Worm (Caenorhabditis elegans) whole organism, dauer: ENCODE measurements around the gene ttbk-8.2.

ENCODE experiments used
- unc-62 ChIP-seq: sonication (generic microtip); optimal IDR thresholded peaks from 2 replicates; lab custom pipeline; 2017; ENCODE audit warnings: missing biosample characterization, missing genetic modification reagents, missing genetic modification characterization

Gene ttbk-8.2

DNA sequence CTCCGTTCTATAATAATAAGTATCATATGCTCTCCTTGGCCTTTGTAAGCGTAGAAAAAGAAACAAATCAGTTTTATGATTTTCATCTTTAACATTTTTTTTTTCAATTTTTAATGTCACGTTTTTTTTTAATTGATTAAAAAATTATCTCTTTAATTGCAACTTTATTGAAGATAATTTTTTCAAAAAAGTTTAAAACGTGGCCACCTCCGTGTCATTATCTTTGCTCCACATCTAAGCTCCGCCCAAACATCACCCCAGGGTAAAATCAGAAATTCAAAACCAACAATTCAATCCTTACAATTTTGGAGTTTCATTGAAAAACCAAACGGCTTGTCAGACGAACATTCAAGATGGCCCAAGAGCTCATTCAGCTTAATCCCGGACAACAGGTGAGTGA is at the start of gene ttbk-8.2:
Gene ttbk-8.2, plus strand, starts transcription at position 301 of the 400 bp plus-strand sequence.
- TF ChIP-seq unc-62 (GFP tag; lab: Kevin White, UChicago) = no peak

DNA sequence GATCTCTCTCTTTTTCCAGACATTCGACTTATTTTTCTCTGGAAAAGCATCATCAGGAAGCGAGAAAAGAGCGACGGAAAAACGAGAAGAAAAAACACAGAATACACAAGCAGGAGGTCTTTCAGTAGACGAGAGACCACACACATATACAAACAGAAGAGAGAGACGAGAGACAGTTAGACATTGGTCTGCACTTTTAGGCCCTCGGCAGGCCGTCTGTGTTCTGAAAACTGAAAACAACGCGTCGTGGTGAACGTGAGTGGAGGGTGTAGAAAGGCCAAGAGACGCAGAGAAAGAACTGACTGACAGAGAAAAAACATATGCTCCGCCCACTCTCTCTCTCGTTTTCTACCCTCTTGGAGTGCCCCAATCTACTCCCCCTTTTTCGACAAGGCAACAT is 49.5 kb upstream of the ttbk-8.2 start:
- TF ChIP-seq unc-62 (GFP tag; lab: Kevin White, UChicago) = no peak

DNA sequence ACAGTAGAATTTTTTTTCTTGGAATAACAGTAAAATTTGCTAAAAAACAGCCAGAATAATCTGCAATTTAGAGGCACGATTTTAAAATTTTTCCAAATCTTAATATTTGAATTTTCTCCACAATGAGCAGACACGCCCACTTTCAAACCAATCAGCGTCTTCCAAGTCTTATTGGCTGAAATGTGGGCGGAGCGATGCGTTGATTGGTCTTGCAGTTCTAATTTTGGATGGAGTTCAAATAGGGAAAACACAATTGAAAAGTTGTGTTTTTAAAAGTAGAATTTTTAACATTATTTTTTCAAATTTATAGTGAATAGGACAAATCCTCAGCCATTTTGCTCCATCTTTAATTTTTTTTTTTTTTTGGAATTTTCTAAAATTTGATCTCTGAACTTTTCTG is 49.0 kb upstream of the ttbk-8.2 start:
- no peak for TF ChIP-seq unc-62 (GFP tag; lab: Kevin White, UChicago)

DNA sequence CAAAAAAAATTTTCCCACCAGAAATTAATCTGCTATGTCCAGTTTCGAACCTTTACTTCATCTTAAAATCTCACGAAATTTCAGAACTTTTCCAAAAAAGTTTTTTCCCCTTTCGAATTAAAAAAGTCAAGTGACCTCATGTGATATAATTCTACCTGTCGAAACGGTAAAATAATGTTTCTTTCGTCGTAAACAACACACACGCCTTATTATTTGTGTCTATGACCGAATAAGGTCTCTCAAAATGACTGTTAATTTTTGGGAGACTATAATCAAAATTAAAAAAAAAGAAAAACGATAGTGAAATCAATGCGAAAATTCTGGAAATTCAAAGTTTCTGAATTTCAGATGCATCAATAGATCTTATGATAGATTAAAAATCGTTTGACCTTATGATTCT is 48.5 kb upstream of the ttbk-8.2 start:
- no peak for TF ChIP-seq unc-62 (GFP tag; lab: Kevin White, UChicago)

DNA sequence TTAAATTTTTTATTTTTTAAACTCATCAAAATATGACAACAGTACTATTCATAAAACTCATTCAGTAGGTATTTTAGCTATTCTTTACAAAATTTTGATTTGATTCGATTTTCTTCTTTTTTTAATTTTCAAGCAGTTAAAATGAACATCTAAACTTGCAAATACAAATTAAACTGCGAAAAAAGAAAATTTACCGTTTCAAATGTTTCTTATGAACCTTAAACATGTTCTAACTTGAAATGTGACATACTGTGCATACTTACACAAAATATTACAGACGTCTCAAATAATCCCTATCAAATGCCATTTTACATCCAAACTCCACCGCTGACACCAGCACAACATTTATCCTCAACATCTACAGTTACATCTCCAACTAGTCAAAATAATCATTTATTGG is 47.3 kb upstream of the ttbk-8.2 start, which contains the start of gene fkh-7:
Gene fkh-7, plus strand, starts transcription at position 301 of the 400 bp plus-strand sequence.
- no peak for TF ChIP-seq unc-62 (GFP tag; lab: Kevin White, UChicago)

DNA sequence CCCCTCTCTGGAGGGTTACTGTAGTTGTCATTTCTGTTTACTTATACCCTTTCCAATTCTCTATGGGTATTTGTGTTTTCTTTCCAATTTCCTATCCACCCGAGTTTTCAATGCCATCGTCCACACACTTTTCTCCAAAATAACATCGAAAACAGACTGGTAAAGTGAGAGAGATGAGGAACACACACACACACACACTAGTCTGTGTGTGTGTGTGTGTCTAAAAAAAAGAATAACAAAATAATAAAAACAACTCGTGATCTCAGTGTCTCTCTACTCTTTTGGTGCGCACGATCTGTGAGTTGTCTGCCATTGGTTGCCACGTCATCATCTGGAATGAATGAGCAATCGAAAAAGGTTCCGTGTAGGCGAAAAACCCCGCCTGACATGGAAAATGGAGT is 45.4 kb upstream of the ttbk-8.2 start:
- TF ChIP-seq unc-62 (GFP tag; lab: Kevin White, UChicago) = no peak

DNA sequence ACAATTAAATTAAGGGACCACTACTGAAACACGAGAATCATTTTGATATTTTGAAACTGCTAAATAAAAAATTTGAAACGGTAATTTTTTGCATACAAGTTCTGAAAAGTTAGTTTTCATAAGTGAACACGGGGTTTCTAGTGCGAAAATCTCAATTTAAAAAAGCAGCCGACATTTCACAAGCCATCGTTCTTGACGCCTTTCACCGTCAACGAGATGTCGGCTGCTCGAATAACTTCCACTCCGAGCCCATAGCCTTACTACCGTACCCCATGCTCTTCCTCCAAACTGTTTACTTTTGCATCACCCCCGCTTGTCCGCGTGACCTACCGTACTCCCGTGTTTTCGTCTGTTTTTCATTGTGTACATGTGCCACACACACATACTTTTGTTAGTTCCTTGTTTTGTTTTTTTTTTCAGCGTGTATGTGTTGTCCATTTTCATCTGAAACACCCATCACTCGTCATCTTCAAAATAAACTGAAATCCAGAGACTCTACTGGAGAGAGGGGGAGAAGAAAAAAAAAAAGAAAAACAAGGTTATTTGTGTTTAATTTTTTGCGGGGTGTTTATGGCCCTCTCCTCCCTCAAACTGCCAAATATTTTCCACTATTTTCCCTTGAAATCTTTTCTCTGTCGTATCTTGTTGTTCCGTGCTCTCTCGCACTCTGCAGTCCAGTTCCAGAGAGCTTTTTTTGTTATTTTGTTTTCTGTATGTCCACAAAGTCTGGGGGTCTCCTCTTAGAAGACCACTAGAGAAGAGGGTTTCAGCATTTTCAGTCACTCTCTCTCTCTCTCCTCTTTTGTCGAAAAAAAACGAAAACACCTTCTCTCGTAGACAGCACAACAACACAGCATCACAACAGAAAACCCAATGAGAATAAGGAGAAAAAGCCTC is 43.5 kb upstream of the ttbk-8.2 start:
- TF ChIP-seq unc-62 (GFP tag; lab: Kevin White, UChicago) = no peak

DNA sequence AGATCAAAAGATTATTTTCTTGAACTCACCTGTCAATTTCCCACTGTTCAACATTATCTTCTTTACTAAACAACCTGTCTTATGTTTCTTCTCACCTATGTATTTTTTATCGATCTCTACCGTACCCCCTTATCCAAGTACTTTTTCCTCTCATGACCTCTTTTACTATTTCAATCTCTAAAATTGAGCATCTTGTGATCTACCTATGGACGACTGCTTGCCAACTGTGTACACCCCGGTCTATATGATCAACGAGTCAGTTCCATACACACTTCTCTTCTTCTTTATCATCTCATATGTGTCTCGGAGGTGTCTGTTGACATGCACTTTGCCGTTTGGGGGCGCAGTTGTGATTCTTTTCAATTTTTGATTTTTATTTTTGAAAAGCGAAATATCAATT is 41.6 kb upstream of the ttbk-8.2 start:
- no peak for TF ChIP-seq unc-62 (GFP tag; lab: Kevin White, UChicago)

DNA sequence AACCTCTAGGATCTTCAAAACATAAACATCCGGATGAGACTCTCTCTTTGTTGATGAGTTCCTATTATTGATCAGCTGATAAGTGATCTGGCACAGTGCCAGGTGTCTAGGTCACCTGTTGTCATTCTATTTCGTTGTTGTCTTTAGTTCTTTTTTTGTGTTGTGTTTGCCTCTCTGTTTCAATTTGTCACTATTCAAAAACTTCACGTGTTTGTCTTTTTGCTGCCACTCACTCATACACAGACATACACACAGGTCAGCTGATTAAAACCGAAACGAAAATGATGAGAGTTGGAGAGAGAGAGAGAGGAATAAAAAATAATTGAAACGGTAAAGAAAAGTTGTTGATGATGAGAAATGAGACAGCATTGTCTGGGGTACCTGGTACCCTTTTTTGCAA is 40.6 kb upstream of the ttbk-8.2 start:
- no peak for TF ChIP-seq unc-62 (GFP tag; lab: Kevin White, UChicago)

DNA sequence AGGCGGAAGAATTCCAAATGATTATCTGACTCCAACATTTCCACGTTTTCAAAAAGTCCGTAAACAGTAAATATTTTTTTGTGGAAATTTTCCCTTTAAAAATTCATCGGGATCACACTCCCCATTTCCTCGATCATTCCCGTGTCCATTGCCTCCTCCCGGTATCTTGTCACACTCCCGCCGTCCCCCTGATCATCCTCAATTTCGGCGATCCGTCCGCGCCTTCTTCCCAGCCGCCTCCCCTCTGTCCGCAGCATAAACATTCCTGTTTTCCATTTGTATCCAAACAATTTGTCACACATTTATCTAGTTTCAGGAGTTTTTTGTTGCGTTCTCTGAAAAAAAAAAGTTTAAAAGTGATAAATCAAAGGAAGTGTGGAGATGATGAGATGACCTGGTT is 38.8 kb upstream of the ttbk-8.2 start:
- no peak for TF ChIP-seq unc-62 (GFP tag; lab: Kevin White, UChicago)

DNA sequence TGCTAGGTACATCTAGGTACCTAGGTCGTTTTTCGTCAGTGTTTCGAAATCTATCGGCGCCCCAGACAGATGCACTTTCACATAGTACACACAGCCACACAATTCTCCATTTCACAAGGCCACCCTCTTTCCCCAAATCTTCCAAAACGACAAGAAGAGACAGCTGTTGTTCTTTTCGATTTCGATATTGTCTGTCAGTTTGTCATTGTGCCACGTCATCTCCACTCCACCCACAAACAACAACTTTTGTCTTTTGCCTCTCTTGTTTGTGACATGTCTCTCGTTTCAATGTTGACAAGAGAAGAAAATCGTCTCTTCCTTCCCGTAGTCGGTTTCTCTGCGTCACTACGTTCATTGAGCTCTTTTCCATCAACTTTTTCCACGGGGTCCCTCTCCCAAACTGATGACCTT is 37.9 kb upstream of the ttbk-8.2 start:
- TF ChIP-seq unc-62 (GFP tag; lab: Kevin White, UChicago) = no peak

DNA sequence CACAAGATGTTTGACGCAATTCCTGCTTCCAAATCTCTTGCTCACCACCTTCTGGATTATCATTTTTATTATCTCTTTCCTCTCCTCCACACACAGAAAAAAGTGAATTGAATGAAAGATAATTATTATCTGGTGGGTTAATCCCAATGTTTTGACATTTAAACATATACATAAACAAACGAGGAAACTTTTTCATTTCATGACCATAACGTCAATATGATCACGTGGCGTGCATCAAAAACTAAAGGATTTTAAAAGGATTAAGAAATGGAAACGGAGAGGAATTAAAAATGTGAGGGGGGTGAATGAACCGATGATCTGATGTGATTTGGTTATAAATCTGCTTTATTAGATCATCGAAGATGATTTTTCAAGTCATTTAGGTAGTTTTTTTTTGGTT is 36.2 kb upstream of the ttbk-8.2 start:
- no peak for TF ChIP-seq unc-62 (GFP tag; lab: Kevin White, UChicago)

DNA sequence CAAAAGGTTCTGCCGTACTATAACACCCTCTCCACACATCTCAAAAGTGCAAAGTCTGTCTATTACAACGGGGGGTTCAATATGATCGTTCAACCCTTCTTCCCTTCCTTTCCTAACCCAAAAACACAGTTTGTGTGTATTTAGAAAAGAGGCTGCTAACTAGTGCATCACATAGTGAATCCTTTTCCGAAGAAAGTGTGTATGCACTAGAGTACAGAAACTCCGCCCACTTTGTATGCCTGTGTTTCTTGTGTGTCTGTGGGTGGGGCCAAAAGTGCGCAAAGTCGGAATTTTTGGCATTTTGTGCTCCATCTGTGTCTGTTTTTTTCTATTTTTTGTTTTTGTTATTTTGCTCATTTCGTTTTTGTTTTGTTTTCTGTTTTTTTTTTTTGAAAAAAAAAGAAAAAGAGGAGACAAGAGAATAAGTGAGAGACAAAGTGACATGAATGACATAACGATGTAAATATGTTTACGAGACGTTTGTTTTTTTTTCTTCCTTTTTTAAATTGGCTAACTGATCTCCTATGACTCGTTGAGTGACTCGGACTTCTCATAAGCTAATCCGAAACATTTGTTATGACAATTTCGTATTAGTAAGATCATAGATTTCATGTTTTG is 33.1 kb upstream of the ttbk-8.2 start:
- TF ChIP-seq unc-62 (GFP tag; lab: Kevin White, UChicago) = no peak

DNA sequence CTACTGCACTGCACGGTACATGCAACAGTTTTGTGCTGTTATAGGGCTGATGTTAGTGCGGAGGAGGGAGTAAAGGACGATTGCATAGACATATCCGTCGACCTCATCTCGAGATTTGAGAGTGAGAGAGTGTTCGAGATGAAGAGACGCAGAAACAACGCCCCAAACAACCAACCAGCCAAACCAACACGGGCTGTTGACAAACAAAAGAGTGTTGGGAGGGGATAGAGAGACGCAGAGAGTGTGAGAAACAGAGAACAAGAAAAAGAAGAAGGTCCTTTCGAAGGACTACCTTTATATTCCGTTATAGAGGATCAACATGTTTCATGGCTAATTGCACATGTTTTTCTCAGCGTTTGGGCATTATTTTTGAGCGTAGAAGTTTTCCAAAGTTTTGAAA is 31.4 kb upstream of the ttbk-8.2 start:
- no peak for TF ChIP-seq unc-62 (GFP tag; lab: Kevin White, UChicago)

DNA sequence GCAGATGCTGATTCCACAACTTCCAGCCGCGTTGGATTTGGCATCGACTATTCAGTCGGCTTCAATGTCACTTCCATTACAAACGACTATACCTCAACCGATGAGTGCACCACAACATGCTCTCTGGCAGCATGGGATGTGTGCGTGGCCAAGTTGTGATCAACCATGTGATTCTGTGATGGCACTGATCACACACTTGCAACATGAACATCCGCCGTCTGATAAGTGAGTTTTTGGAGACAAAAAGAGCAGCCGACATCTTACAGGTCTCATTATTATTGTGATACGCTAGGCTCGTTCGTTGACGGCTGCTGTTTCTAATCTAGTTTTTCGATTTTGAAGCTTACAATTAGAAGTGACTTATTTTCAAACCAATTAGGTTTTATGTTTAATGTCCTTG is 29.3 kb upstream of the ttbk-8.2 start:
- no peak for TF ChIP-seq unc-62 (GFP tag; lab: Kevin White, UChicago)

DNA sequence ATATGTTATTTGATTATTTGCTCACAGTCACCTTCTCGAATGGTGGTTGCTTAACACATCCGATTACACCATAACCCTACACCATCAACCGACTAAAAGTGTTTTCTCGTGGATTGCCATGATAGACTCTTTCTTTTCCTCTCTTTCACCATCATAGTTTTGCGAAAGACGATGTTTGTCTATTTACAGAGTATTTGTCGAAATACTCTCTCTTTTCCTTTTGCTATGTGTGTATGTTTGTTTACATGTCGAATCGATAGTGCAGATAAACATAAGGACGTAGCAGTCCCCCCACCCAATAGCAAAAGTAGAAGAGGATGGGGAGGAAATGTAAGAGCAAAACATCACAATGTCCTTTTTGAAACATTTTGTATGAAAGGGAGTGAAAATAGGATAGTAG is 28.4 kb upstream of the ttbk-8.2 start:
- no peak for TF ChIP-seq unc-62 (GFP tag; lab: Kevin White, UChicago)

DNA sequence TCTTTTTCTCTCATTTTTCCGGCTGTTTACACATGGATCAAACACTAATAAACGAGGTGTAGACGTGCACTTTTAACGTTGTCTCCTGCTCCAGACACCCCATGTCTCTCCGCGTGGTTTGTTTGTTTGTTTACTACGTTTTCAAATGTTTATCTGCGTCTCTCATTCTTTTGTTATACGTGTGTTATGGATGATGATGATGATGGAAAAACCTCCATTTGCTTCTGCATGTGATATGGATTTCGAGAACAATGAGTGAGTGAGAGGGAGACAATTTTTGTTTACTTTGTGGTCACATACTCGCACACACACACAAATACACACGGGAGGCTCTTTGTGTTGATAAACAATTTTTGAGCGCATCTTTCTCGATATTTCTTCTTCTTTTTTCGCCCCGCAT is 27.3 kb upstream of the ttbk-8.2 start:
- no peak for TF ChIP-seq unc-62 (GFP tag; lab: Kevin White, UChicago)
